Worm (Caenorhabditis elegans) whole organism, mixed stage, embryonic: Measurements from ENCODE around the gene coh-3.

Source experiments
- blmp-1 ChIP-seq: fragments of 150-350 bp; optimal IDR thresholded peaks from 2 replicates; lab custom pipeline; 2014; ENCODE audit warnings: missing biosample characterization, missing genetic modification characterization
- elt-1 ChIP-seq: sonication (generic microtip); optimal IDR thresholded peaks from 2 replicates; lab custom pipeline; 2017; ENCODE audit warnings: missing genetic modification characterization, mild to moderate bottlenecking, missing compliant biosample characterization, antibody characterized with exemption, moderate library complexity, borderline replicate concordance; ENCODE audit not compliant: insufficient read depth
- ham-2 ChIP-seq: fragments of 200-800 bp; sonication (Bioruptor generic); optimal IDR thresholded peaks from 2 replicates; lab custom pipeline; 2018; ENCODE audit warnings: mild to moderate bottlenecking, missing genetic modification characterization, missing compliant biosample characterization
- hlh-1 ChIP-seq: fragments of 150-350 bp; optimal IDR thresholded peaks from 2 replicates; lab custom pipeline; 2014; ENCODE audit warnings: missing biosample characterization, missing genetic modification reagents, missing genetic modification characterization
- lin-13 ChIP-seq: fragments of 150-350 bp; optimal IDR thresholded peaks from 2 replicates; lab custom pipeline; 2014; ENCODE audit warnings: missing biosample characterization, missing genetic modification characterization
- nhr-12 ChIP-seq: fragments of 150-350 bp; optimal IDR thresholded peaks from 2 replicates; lab custom pipeline; 2014; ENCODE audit warnings: missing biosample characterization, missing genetic modification characterization
- nhr-2 ChIP-seq: fragments of 150-350 bp; optimal IDR thresholded peaks from 2 replicates; lab custom pipeline; 2014; ENCODE audit warnings: missing biosample characterization, missing genetic modification characterization
- nhr-76 ChIP-seq: sonication (generic microtip); optimal IDR thresholded peaks from 2 replicates; lab custom pipeline; 2017; ENCODE audit warnings: missing biosample characterization, missing genetic modification characterization
- pha-4 ChIP-seq: fragments of 150-350 bp; optimal IDR thresholded peaks from 2 replicates; lab custom pipeline; 2018; ENCODE audit warnings: missing biosample characterization, missing genetic modification reagents, missing genetic modification characterization
- unc-62 ChIP-seq: fragments of 150-350 bp; optimal IDR thresholded peaks from 2 replicates; lab custom pipeline; 2014; ENCODE audit warnings: missing biosample characterization, missing genetic modification reagents, missing genetic modification characterization
- ztf-11 ChIP-seq: fragments of 150-350 bp; optimal IDR thresholded peaks from 2 replicates; lab custom pipeline; 2014; ENCODE audit warnings: missing biosample characterization, missing genetic modification characterization

DNA sequence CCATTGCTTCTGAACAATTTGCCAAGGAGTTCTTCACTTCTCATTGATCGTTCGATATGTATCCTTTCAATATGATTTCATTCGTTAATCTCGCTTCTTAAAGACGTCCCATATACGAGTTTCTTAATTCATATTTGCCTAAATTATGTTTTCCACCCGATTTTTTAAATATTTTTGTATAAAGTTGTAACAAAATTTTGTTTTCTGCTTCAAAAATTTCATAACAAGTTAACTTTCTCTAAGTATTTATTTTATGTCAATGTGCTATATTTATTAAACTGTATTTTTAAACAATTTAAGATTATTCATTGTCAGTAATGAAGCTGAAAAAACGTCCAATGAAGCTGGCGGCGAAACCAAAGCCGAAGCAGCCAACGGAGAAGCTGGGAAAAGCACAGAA lies 7.8 kb upstream of the coh-3 start, which contains the start of gene F23B12.7:
- TF ChIP-seq blmp-1 (tag; lab: Kevin White, UChicago), result no peak
- no peak for TF ChIP-seq ztf-11 (tag; lab: Kevin White, UChicago)
- no peak for TF ChIP-seq nhr-76
- TF ChIP-seq pha-4 (tag; lab: Kevin White, UChicago), result no peak
- no peak for TF ChIP-seq unc-62 (GFP tag; lab: Kevin White, UChicago)
- no peak for TF ChIP-seq ham-2 (GFP tag; lab: Kevin White, UChicago)
- TF ChIP-seq hlh-1 (tag; lab: Kevin White, UChicago), result no peak
- TF ChIP-seq nhr-2 (tag; lab: Kevin White, UChicago), result no peak
- TF ChIP-seq nhr-12, result no peak
- TF ChIP-seq lin-13 (tag; lab: Kevin White, UChicago), result no peak
- no peak for TF ChIP-seq elt-1 (tag; lab: Kevin White, UChicago)
